Fruit fly (Drosophila melanogaster): Measurements from ENCODE around the gene Or10a.

The Or10a gene

dm6 chrX:11370792-11371191, 46.4 kb downstream of the Or10a start (continued):
- no peak for TF ChIP-seq dmrt11E (tag; optimal IDR thresholded peaks at IDR 0.05)
- no peak for TF ChIP-seq az2 (GFP tag; optimal IDR thresholded peaks at IDR 0.05)
- no peak for TF ChIP-seq Myb (GFP tag; optimal IDR thresholded peaks at IDR 0.05)
- no peak for TF ChIP-seq cwo (GFP tag; optimal IDR thresholded peaks at IDR 0.05)
- TF ChIP-seq sens (GFP tag) = peak; percentile 79
- TF ChIP-seq CG9215 (GFP tag; IDR thresholded peaks at IDR 0.05) = 0 out of 2 replicates have a peak, but pooled peaks have one; percentile 14
- no peak for TF ChIP-seq CG1233 (GFP tag; optimal IDR thresholded peaks at IDR 0.05)
- no peak for TF ChIP-seq zf30C (GFP tag; optimal IDR thresholded peaks at IDR 0.05)
- no peak for TF ChIP-seq E2f1 (GFP tag; IDR thresholded peaks at IDR 0.05)
- TF ChIP-seq CG9932 (GFP tag; IDR thresholded peaks at IDR 0.05) = peak; percentile 64
- no peak for TF ChIP-seq crp (GFP tag; optimal IDR thresholded peaks at IDR 0.05)
- TF ChIP-seq Drgx (GFP tag; IDR thresholded peaks at IDR 0.05) = peak; percentile 70
- TF ChIP-seq CG12071 (GFP tag; optimal IDR thresholded peaks at IDR 0.05) = no peak
- no peak for TF ChIP-seq hkb (optimal IDR thresholded peaks at IDR 0.05)
- 0 out of 2 replicates have a peak, but pooled peaks have one; percentile 31 for TF ChIP-seq hkb (GFP tag; IDR thresholded peaks at IDR 0.05)
- TF ChIP-seq CG32772 (GFP tag; IDR thresholded peaks at IDR 0.05) = peak; percentile 30; the same call in 1 of the 2 replicates
- peak; percentile 16 for TF ChIP-seq lab (GFP tag; optimal IDR thresholded peaks at IDR 0.05)
- no peak for TF ChIP-seq z (GFP tag; IDR thresholded peaks at IDR 0.05)
- TF ChIP-seq chm (GFP tag; IDR thresholded peaks at IDR 0.05) = no peak
- TF ChIP-seq fru (optimal IDR thresholded peaks at IDR 0.05) = no peak
- peak; percentile 30 for TF ChIP-seq lilli (GFP tag; optimal IDR thresholded peaks at IDR 0.05)
- TF ChIP-seq Trl (optimal IDR thresholded peaks at IDR 0.05) = no peak
- no peak for TF ChIP-seq Trl (GFP tag; optimal IDR thresholded peaks at IDR 0.05)
- no peak for TF ChIP-seq CG4282 (GFP tag; optimal IDR thresholded peaks at IDR 0.05)
- TF ChIP-seq amos (GFP tag; IDR thresholded peaks at IDR 0.05; ENCODE audit: partially characterized antibody) = no peak
- TF ChIP-seq CG17802 (tag; optimal IDR thresholded peaks at IDR 0.05) = no peak
- 0 out of 3 replicates have a peak, but pooled peaks have one; percentile 15 for TF ChIP-seq jigr1 (GFP tag; IDR thresholded peaks at IDR 0.05)
- TF ChIP-seq dmrt99B (tag; optimal IDR thresholded peaks at IDR 0.05) = no peak
- no peak for TF ChIP-seq CG30020 (tag; optimal IDR thresholded peaks at IDR 0.05)
- TF ChIP-seq CG5953 (GFP tag; IDR thresholded peaks at IDR 0.05) = 0 out of 2 replicates have a peak, but pooled peaks have one; percentile 11
- TF ChIP-seq CG18599 (GFP tag; optimal IDR thresholded peaks at IDR 0.05) = peak; percentile 15
- TF ChIP-seq wdn (GFP tag; IDR thresholded peaks at IDR 0.05) = peak; percentile 31; the same call in 1 of the 2 replicates
- TF ChIP-seq CG8765 (GFP tag; IDR thresholded peaks at IDR 0.05) = no peak
- no peak for TF ChIP-seq MTF-1 (GFP tag; optimal IDR thresholded peaks at IDR 0.05; ENCODE audit: borderline replicate concordance)
- no peak for TF ChIP-seq CG8359 (GFP tag; optimal IDR thresholded peaks at IDR 0.05; ENCODE audit: borderline replicate concordance)
- no peak for TF ChIP-seq pfk (GFP tag; optimal IDR thresholded peaks at IDR 0.05)
- no peak for TF ChIP-seq tup (GFP tag; optimal IDR thresholded peaks at IDR 0.05)
- TF ChIP-seq CG11696 (GFP tag; IDR thresholded peaks at IDR 0.05) = no peak
- TF ChIP-seq rib (GFP tag; IDR thresholded peaks at IDR 0.05) = 0 out of 2 replicates have a peak, but pooled peaks have one; percentile 35
- no peak for TF ChIP-seq CG4328 (GFP tag; optimal IDR thresholded peaks at IDR 0.05)
- no peak for TF ChIP-seq repo (GFP tag; optimal IDR thresholded peaks at IDR 0.05)
- TF ChIP-seq CG12104 (GFP tag; optimal IDR thresholded peaks at IDR 0.05) = no peak
- TF ChIP-seq zfh1 (GFP tag; IDR thresholded peaks at IDR 0.05) = 0 out of 3 replicates have a peak, but pooled peaks have one; percentile 48
- TF ChIP-seq CG30403 (GFP tag; optimal IDR thresholded peaks at IDR 0.05) = peak; percentile 20
- no peak for TF ChIP-seq her (GFP tag; optimal IDR thresholded peaks at IDR 0.05)
- peak; percentile 19 for TF ChIP-seq CG10979 (tag; optimal IDR thresholded peaks at IDR 0.05)
- TF ChIP-seq CG6689 (GFP tag; IDR thresholded peaks at IDR 0.05) = peak; percentile 21; the same call in 1 of the 2 replicates
- TF ChIP-seq CG31441 (GFP tag; IDR thresholded peaks at IDR 0.05) = 0 out of 2 replicates have a peak, but pooled peaks have one; percentile 10
- 0 out of 3 replicates have a peak, but pooled peaks have one; percentile 21 for TF ChIP-seq ci (GFP tag; IDR thresholded peaks at IDR 0.05)
- TF ChIP-seq CG13894 (tag; optimal IDR thresholded peaks at IDR 0.05) = no peak
- TF ChIP-seq so (GFP tag; IDR thresholded peaks at IDR 0.05) = no peak
- TF ChIP-seq CG14667 (GFP tag; IDR thresholded peaks at IDR 0.05) = 0 out of 2 replicates have a peak, but pooled peaks have one; percentile 29
